ENCODE assay signal across 1 fruit fly cellular context in genomic region chr3L:1256061-1256780, dm6.
TF ChIP-seq lines count a peak whose summit lies in the region.

Gene tfc (plus strand): TSS chr3L:1256449.

TF ChIP-seq in whole organism, embryonic, 481 proteins besides CTCF, POLR2A, EP300 and RAD21 (continued from another document):
- TF ChIP-seq CG15514 (GFP tag; optimal IDR thresholded peaks at IDR 0.05; lab: Kevin White, UChicago) (no peak), CrebB (tag; optimal IDR thresholded peaks at IDR 0.05; lab: Kevin White, UChicago) (no peak), z (GFP tag; IDR thresholded peaks at IDR 0.05; lab: Robert Waterston, UW) (peak; percentile 81; the same call in 2 of the 3 replicates), ci (GFP tag; IDR thresholded peaks at IDR 0.05; lab: Robert Waterston, UW) (no peak), CG10543 (GFP tag; optimal IDR thresholded peaks at IDR 0.05; lab: Kevin White, UChicago) (peak; percentile 4), Drgx (GFP tag; IDR thresholded peaks at IDR 0.05; lab: Robert Waterston, UW) (0 out of 2 replicates have a peak, but pooled peaks have one; percentile 33), Med (GFP tag; lab: Kevin White, UChicago) (peak; percentile 42), ERR (GFP tag; optimal IDR thresholded peaks at IDR 0.05; lab: Kevin White, UChicago) (no peak), stwl (tag; optimal IDR thresholded peaks at IDR 0.05; lab: Kevin White, UChicago) (no peak), Trl (optimal IDR thresholded peaks at IDR 0.05; lab: Kevin White, UChicago) (peak; percentile 11 to 22), Trl (GFP tag; optimal IDR thresholded peaks at IDR 0.05; lab: Kevin White, UChicago) (no peak), sens (GFP tag; lab: Kevin White, UChicago) (peak; percentile 18), CG12769 (tag; optimal IDR thresholded peaks at IDR 0.05; lab: Kevin White, UChicago) (peak; percentile 67), sqz (GFP tag; optimal IDR thresholded peaks at IDR 0.05; lab: Kevin White, UChicago) (no peak), Gug (GFP tag; IDR thresholded peaks at IDR 0.05; lab: Robert Waterston, UW) (no peak), chinmo (GFP tag; IDR thresholded peaks at IDR 0.05; lab: Robert Waterston, UW; ENCODE audit: partially characterized antibody) (peak; percentile 86; the same call in 2 of the 4 replicates), trh (GFP tag; optimal IDR thresholded peaks at IDR 0.05; lab: Kevin White, UChicago) (no peak), oc (tag; optimal IDR thresholded peaks at IDR 0.05; lab: Kevin White, UChicago) (peak; percentile 18), CoRest (tag; optimal IDR thresholded peaks at IDR 0.05; lab: Kevin White, UChicago) (no peak), Fer2 (tag; optimal IDR thresholded peaks at IDR 0.05; lab: Kevin White, UChicago) (no peak), Jarid2 (GFP tag; optimal IDR thresholded peaks at IDR 0.05; lab: Kevin White, UChicago) (peak; percentile 64), Opbp (GFP tag; IDR thresholded peaks at IDR 0.05; lab: Robert Waterston, UW; ENCODE audit: partially characterized antibody) (no peak), sna (GFP tag; IDR thresholded peaks at IDR 0.05; lab: Robert Waterston, UW; ENCODE audit: partially characterized antibody) (no peak)
